Worm (Caenorhabditis elegans): ENCODE results near the gene C08F8.3.

The C08F8.3 gene

ce11 chrIV:11148788-11149366, 6.0 kb upstream of the C08F8.3 start:
- TF ChIP-seq ztf-1 (GFP tag; conservative IDR thresholded peaks at IDR 0.05) = no peak
- peak; percentile 42 for TF ChIP-seq nhr-129 (tag; optimal IDR thresholded peaks at IDR 0.05)
- peak; percentile 20 for TF ChIP-seq gmeb-1 (tag; optimal IDR thresholded peaks at IDR 0.05)
- TF ChIP-seq crh-2 (tag; optimal IDR thresholded peaks at IDR 0.05) = peak; percentile 52
- no peak for TF ChIP-seq skn-1 (tag; optimal IDR thresholded peaks at IDR 0.05)
- TF ChIP-seq C34F6.9 (tag; optimal IDR thresholded peaks at IDR 0.05) = peak; percentile 13
- TF ChIP-seq zag-1 (tag; optimal IDR thresholded peaks at IDR 0.05) = no peak

DNA sequence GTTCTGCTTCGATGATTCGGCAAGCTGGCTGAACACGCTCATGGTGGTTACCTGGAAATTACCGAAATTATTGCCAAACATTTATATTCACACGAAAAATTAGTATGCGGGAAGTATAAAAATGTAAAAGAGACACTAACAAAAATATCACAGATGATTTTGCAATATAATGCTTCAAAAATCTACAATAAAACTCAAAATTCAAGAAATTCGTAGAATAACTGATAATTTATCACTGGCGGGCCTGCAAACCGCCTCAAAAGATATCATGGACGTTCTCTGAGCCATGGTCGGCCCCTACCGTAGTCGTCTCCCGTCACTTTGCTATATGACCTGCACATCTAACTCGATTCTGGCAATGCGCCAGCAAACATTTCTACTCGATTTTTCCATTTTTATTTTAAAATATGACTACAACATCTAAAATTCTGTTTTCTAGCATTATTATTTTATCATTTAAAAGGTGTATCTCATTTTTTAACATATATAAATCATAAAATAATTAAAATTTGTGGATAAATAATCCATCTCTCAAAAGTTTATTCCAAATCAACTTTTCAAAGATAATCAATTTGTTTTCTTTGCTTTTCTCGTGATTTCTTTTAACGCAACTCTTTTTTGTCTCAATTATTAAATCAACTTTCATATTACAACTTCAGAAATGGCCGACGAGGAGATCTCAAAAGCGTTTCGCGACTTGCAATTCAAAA, 5.2 kb upstream of the C08F8.3 start, which contains the start of the genes F01G4.6 and pfd-1:
Gene F01G4.6, minus strand, starts transcription at position 51 of the 710 bp plus-strand sequence.
Gene pfd-1, plus strand, starts transcription at position 660 of the 710 bp plus-strand sequence.
- TF ChIP-seq nhr-10 (tag; optimal IDR thresholded peaks at IDR 0.05) (peak; percentile 69), unc-55 (GFP tag; optimal IDR thresholded peaks at IDR 0.05) (peak; percentile 98), mdl-1 (tag; optimal IDR thresholded peaks at IDR 0.05) (peak; percentile 50 to 65), fos-1 (tag; optimal IDR thresholded peaks at IDR 0.05) (peak; percentile 81), nhr-129 (tag; optimal IDR thresholded peaks at IDR 0.05) (peak; percentile 91), lsy-2 (tag; optimal IDR thresholded peaks at IDR 0.05) (peak; percentile 97 to 99), nhr-21 (tag; optimal IDR thresholded peaks at IDR 0.05) (peak; percentile 92), sma-3 (GFP tag; optimal IDR thresholded peaks at IDR 0.05) (peak; percentile 96), gmeb-1 (tag; optimal IDR thresholded peaks at IDR 0.05) (peak; percentile 91), nhr-237 (tag; optimal IDR thresholded peaks at IDR 0.05) (peak; percentile 49), nhr-23 (tag; optimal IDR thresholded peaks at IDR 0.05) (no peak), snpc-4 (tag; optimal IDR thresholded peaks at IDR 0.05) (peak; percentile 72), zag-1 (tag; optimal IDR thresholded peaks at IDR 0.05) (peak; percentile 98), R02D3.7 (tag; optimal IDR thresholded peaks at IDR 0.05) (peak; percentile 53), ama-1 (optimal IDR thresholded peaks at IDR 0.05) (peak; percentile 36), lin-39 (tag; optimal IDR thresholded peaks at IDR 0.05) (no peak), ZK546.5 (tag; optimal IDR thresholded peaks at IDR 0.05) (peak; percentile 98), nhr-11 (tag; optimal IDR thresholded peaks at IDR 0.05) (no peak), lin-11 (tag; optimal IDR thresholded peaks at IDR 0.05) (peak; percentile 95), ztf-4 (tag; optimal IDR thresholded peaks at IDR 0.05) (peak; percentile 94), nhr-77 (tag; optimal IDR thresholded peaks at IDR 0.05) (no peak), Y55F3AM.14 (GFP tag; optimal IDR thresholded peaks at IDR 0.05) (peak; percentile 76), aly-2 (tag; optimal IDR thresholded peaks at IDR 0.05) (no peak), elt-3 (tag; optimal IDR thresholded peaks at IDR 0.05) (no peak), dmd-4 (tag; optimal IDR thresholded peaks at IDR 0.05) (no peak), alr-1 (tag; optimal IDR thresholded peaks at IDR 0.05) (no peak), blmp-1 (tag; optimal IDR thresholded peaks at IDR 0.05; ENCODE audit: insufficient read depth) (peak; percentile 76), mab-5 (tag; optimal IDR thresholded peaks at IDR 0.05) (peak; percentile 73), unc-62 (GFP tag; optimal IDR thresholded peaks at IDR 0.05) (no peak), F13H6.1 (tag; optimal IDR thresholded peaks at IDR 0.05) (peak; percentile 91), nhr-25 (tag; optimal IDR thresholded peaks at IDR 0.05) (peak; percentile 93), crh-2 (tag; optimal IDR thresholded peaks at IDR 0.05) (peak; percentile 97), lin-13 (GFP tag; optimal IDR thresholded peaks at IDR 0.05) (peak; percentile 96), sma-9 (GFP tag; optimal IDR thresholded peaks at IDR 0.05) (peak; percentile 95), sma-9 (tag; optimal IDR thresholded peaks at IDR 0.05) (no peak), nhr-12 (tag; optimal IDR thresholded peaks at IDR 0.05) (no peak), nhr-6 (tag; optimal IDR thresholded peaks at IDR 0.05) (peak; percentile 92), egl-27 (tag; optimal IDR thresholded peaks at IDR 0.05) (peak; percentile 86), ceh-16 (tag; optimal IDR thresholded peaks at IDR 0.05) (peak; percentile 31), mbf-1 (tag; optimal IDR thresholded peaks at IDR 0.05) (no peak), skn-1 (tag; optimal IDR thresholded peaks at IDR 0.05) (peak; percentile 62), ztf-11 (tag; optimal IDR thresholded peaks at IDR 0.05) (no peak), elt-1 (tag; optimal IDR thresholded peaks at IDR 0.05) (no peak), ceh-82 (tag; optimal IDR thresholded peaks at IDR 0.05) (peak; percentile 80), ztf-1 (GFP tag; conservative IDR thresholded peaks at IDR 0.05) (no peak), peb-1 (tag; optimal IDR thresholded peaks at IDR 0.05) (no peak), sem-4 (tag; optimal IDR thresholded peaks at IDR 0.05) (peak; percentile 92), C34F6.9 (tag; optimal IDR thresholded peaks at IDR 0.05) (peak; percentile 93), unc-39 (tag; optimal IDR thresholded peaks at IDR 0.05) (no peak)

Data from whole organism, L2 larva.